Fruit fly (Drosophila melanogaster) whole organism, embryonic: ENCODE results near the gene CG14395.

Source experiments
- Abd-B ChIP-seq: fragments of 200-800 bp; sonication (Bioruptor generic); optimal IDR thresholded peaks from 2 replicates; lab custom pipeline; 2018; ENCODE audit warnings: missing biosample characterization, mild to moderate bottlenecking, missing genetic modification characterization, moderate library complexity
- CG14014 ChIP-seq: fragments of 200-800 bp; sonication (Bioruptor generic); IDR thresholded peaks from 2 replicates; pipeline ENCODE4 v1.3.6; 2022; ENCODE audit warnings: missing biosample characterization, missing genetic modification characterization
- CG14441 ChIP-seq: fragments of 200-800 bp; sonication (Bioruptor generic); IDR thresholded peaks from 2 replicates; pipeline ENCODE4 v1.3.6; 2022; ENCODE audit warnings: missing biosample characterization, missing genetic modification characterization
- CG3281 ChIP-seq: fragments of 200-800 bp; sonication (Bioruptor generic); optimal IDR thresholded peaks from 3 replicates; lab custom pipeline; 2017; ENCODE audit warnings: missing biosample characterization, mild to moderate bottlenecking, missing genetic modification characterization
- CG3847 ChIP-seq: fragments of 200-800 bp; sonication (Bioruptor generic); IDR thresholded peaks from 2 replicates; pipeline ENCODE4 v1.3.6; 2022; ENCODE audit warnings: missing biosample characterization, missing genetic modification characterization
- HLH3B ChIP-seq: fragments of 200-800 bp; sonication (Bioruptor generic); IDR thresholded peaks from 2 replicates; pipeline ENCODE4 v1.3.6; 2022; ENCODE audit warnings: missing biosample characterization, missing genetic modification characterization
- Med ChIP-seq: fragments of 200-800 bp; sonication (Bioruptor generic); peaks from one replicate; lab custom pipeline; 2016; ENCODE audit warnings: missing biosample characterization, missing genetic modification characterization, mild to moderate bottlenecking, inconsistent platforms, moderate library complexity
- Opbp ChIP-seq: fragments of 200-800 bp; sonication (Bioruptor generic); IDR thresholded peaks from 3 replicates; pipeline ENCODE4 v1.3.6; 2022; ENCODE audit warnings: missing biosample characterization, missing genetic modification characterization; ENCODE audit not compliant: partially characterized antibody
- az2 ChIP-seq: fragments of 200-800 bp; sonication (Bioruptor generic); optimal IDR thresholded peaks from 3 replicates; lab custom pipeline; 2016; ENCODE audit warnings: missing biosample characterization, missing genetic modification characterization
- tna ChIP-seq: fragments of 200-800 bp; sonication (Bioruptor generic); IDR thresholded peaks from 2 replicates; pipeline ENCODE4 v1.3.6; 2022; ENCODE audit warnings: missing biosample characterization, missing genetic modification characterization; ENCODE audit not compliant: partially characterized antibody

- no peak for TF ChIP-seq az2
- TF ChIP-seq CG14441 (GFP tag; lab: Robert Waterston, UW): no peak
- TF ChIP-seq HLH3B (GFP tag; lab: Robert Waterston, UW): no peak
- TF ChIP-seq Abd-B: peak; percentile 26
- peak; percentile 71 for TF ChIP-seq CG3281 (GFP tag; lab: Kevin White, UChicago)
- TF ChIP-seq CG14014 (GFP tag; lab: Robert Waterston, UW): no peak
- TF ChIP-seq tna (GFP tag; lab: Robert Waterston, UW): peak; percentile 49; the same call in 1 of the 2 replicates
- TF ChIP-seq Med: peak; percentile 73
- TF ChIP-seq Opbp (GFP tag; lab: Robert Waterston, UW): no peak
- TF ChIP-seq CG3847: no peak
These were observed 57.2 kb downstream of the CG14395 start for dm6 chr3R:12719627-12720343.
